Fruit fly (Drosophila melanogaster) whole organism, embryonic: ENCODE measurements around the gene CG3662.
A peak's percentile ranks its signal among the peaks of the same experiment; 100 is the strongest.

Source experiments
- Bteb2 ChIP-seq: fragments of 200-800 bp; sonication (Bioruptor generic); optimal IDR thresholded peaks from 2 replicates; lab custom pipeline; 2016; ENCODE audit warnings: missing biosample characterization, missing genetic modification characterization
- CG10462 ChIP-seq: fragments of 200-800 bp; sonication (Bioruptor generic); optimal IDR thresholded peaks from 2 replicates; lab custom pipeline; 2016; ENCODE audit warnings: missing biosample characterization, missing genetic modification characterization
- CG11695 ChIP-seq: fragments of 200-800 bp; sonication (Bioruptor generic); IDR thresholded peaks from 3 replicates; pipeline ENCODE4 v1.3.6; 2022; ENCODE audit warnings: missing biosample characterization, missing genetic modification characterization
- CG12391 ChIP-seq: fragments of 200-800 bp; sonication (Bioruptor generic); optimal IDR thresholded peaks from 3 replicates; lab custom pipeline; 2018; ENCODE audit warnings: missing biosample characterization, mild to moderate bottlenecking, missing genetic modification characterization, moderate library complexity
- CG12744 ChIP-seq: fragments of 200-800 bp; sonication (Bioruptor generic); optimal IDR thresholded peaks from 2 replicates; lab custom pipeline; 2016; ENCODE audit warnings: missing biosample characterization, missing genetic modification characterization
- CG14050 ChIP-seq: fragments of 200-800 bp; sonication (Bioruptor generic); IDR thresholded peaks from 3 replicates; pipeline ENCODE4 v1.3.6; 2022; ENCODE audit warnings: missing biosample characterization, missing genetic modification characterization
- CG14441 ChIP-seq: fragments of 200-800 bp; sonication (Bioruptor generic); IDR thresholded peaks from 2 replicates; pipeline ENCODE4 v1.3.6; 2022; ENCODE audit warnings: missing biosample characterization, missing genetic modification characterization
- CG1647 ChIP-seq: fragments of 200-800 bp; sonication (Bioruptor generic); optimal IDR thresholded peaks from 3 replicates; lab custom pipeline; 2016; ENCODE audit warnings: missing biosample characterization, missing genetic modification characterization
- CG16779 ChIP-seq: fragments of 200-800 bp; sonication (Bioruptor generic); IDR thresholded peaks from 2 replicates; pipeline ENCODE4 v1.3.6; 2022; ENCODE audit warnings: missing biosample characterization, missing genetic modification characterization
- CG17328 ChIP-seq: fragments of 200-800 bp; sonication (Bioruptor generic); IDR thresholded peaks from 2 replicates; pipeline ENCODE4 v1.3.6; 2022; ENCODE audit warnings: missing biosample characterization, missing genetic modification characterization
- CG18476 ChIP-seq: fragments of 200-800 bp; sonication (Bioruptor generic); optimal IDR thresholded peaks from 2 replicates; lab custom pipeline; 2016; ENCODE audit warnings: missing biosample characterization, mild to moderate bottlenecking, missing genetic modification characterization
- CG2202 ChIP-seq: fragments of 200-800 bp; sonication (Bioruptor generic); optimal IDR thresholded peaks from 2 replicates; lab custom pipeline; 2018; ENCODE audit warnings: missing biosample characterization, mild to moderate bottlenecking, missing genetic modification characterization
- CG3065 ChIP-seq: fragments of 200-800 bp; sonication (Bioruptor generic); optimal IDR thresholded peaks from 2 replicates; lab custom pipeline; 2016; ENCODE audit warnings: missing biosample characterization, missing genetic modification characterization
- CG31365 ChIP-seq: fragments of 200-800 bp; sonication (Bioruptor generic); optimal IDR thresholded peaks from 2 replicates; lab custom pipeline; 2018; ENCODE audit warnings: missing biosample characterization, mild to moderate bottlenecking, missing genetic modification characterization
- CG33557 ChIP-seq: fragments of 200-800 bp; sonication (Bioruptor generic); optimal IDR thresholded peaks from 2 replicates; lab custom pipeline; 2019; ENCODE audit warnings: missing biosample characterization, mild to moderate bottlenecking, missing genetic modification characterization, moderate library complexity
- CG3407 ChIP-seq: fragments of 200-800 bp; sonication (Bioruptor generic); optimal IDR thresholded peaks from 2 replicates; lab custom pipeline; 2018; ENCODE audit warnings: missing biosample characterization, mild to moderate bottlenecking, missing genetic modification characterization
- CG4404 ChIP-seq: fragments of 200-800 bp; sonication (Bioruptor generic); IDR thresholded peaks from 2 replicates; pipeline ENCODE4 v1.3.6; 2022; ENCODE audit warnings: missing biosample characterization, missing genetic modification characterization
- CG6854 ChIP-seq: fragments of 200-800 bp; sonication (Bioruptor generic); optimal IDR thresholded peaks from 3 replicates; lab custom pipeline; 2017; ENCODE audit warnings: missing biosample characterization, mild to moderate bottlenecking, missing genetic modification characterization
- CG8388 ChIP-seq: fragments of 200-800 bp; sonication (Bioruptor generic); optimal IDR thresholded peaks from 2 replicates; lab custom pipeline; 2019; ENCODE audit warnings: missing biosample characterization, mild to moderate bottlenecking, missing genetic modification characterization, moderate library complexity
- CHES-1-like ChIP-seq: fragments of 200-800 bp; sonication (Bioruptor generic); optimal IDR thresholded peaks from 2 replicates; lab custom pipeline; 2016; ENCODE audit warnings: missing biosample characterization, missing genetic modification characterization
- Chrac-16 ChIP-seq: fragments of 200-800 bp; sonication (Bioruptor generic); optimal IDR thresholded peaks from 3 replicates; lab custom pipeline; 2016; ENCODE audit warnings: missing biosample characterization, missing genetic modification characterization
- Deaf1 ChIP-seq: fragments of 200-800 bp; optimal IDR thresholded peaks from 3 replicates; lab custom pipeline; 2019; ENCODE audit warnings: missing biosample characterization, mild to moderate bottlenecking, missing genetic modification characterization, moderate library complexity
- Ets97D ChIP-seq: fragments of 200-800 bp; sonication (Bioruptor generic); optimal IDR thresholded peaks from 3 replicates; lab custom pipeline; 2016; ENCODE audit warnings: missing biosample characterization, missing genetic modification characterization
- Fer1 ChIP-seq: fragments of 200-800 bp; sonication (Bioruptor generic); optimal IDR thresholded peaks from 2 replicates; lab custom pipeline; 2017; ENCODE audit warnings: missing biosample characterization, mild to moderate bottlenecking, missing genetic modification characterization
- HmgD ChIP-seq: fragments of 200-800 bp; sonication (Bioruptor generic); optimal IDR thresholded peaks from 3 replicates; lab custom pipeline; 2016; ENCODE audit warnings: missing biosample characterization, missing genetic modification characterization
- Hr39 ChIP-seq: fragments of >200 bp; optimal IDR thresholded peaks from 2 replicates; lab custom pipeline; 2017
- Hsf ChIP-seq: fragments of 200-800 bp; sonication (Bioruptor generic); optimal IDR thresholded peaks from 3 replicates; lab custom pipeline; 2016; ENCODE audit warnings: missing biosample characterization, missing genetic modification characterization
- Lpt ChIP-seq: fragments of >200 bp; optimal IDR thresholded peaks from 2 replicates; lab custom pipeline; 2018; ENCODE audit warnings: missing biosample characterization, missing genetic modification characterization
- Mes4 ChIP-seq: fragments of 200-800 bp; sonication (Bioruptor generic); optimal IDR thresholded peaks from 2 replicates; lab custom pipeline; 2016; ENCODE audit warnings: missing biosample characterization, missing genetic modification characterization
- NK7.1 ChIP-seq: fragments of 200-800 bp; sonication (Bioruptor generic); optimal IDR thresholded peaks from 3 replicates; lab custom pipeline; 2016; ENCODE audit warnings: missing biosample characterization, missing genetic modification characterization
- PHDP ChIP-seq: fragments of 200-800 bp; sonication (Bioruptor generic); optimal IDR thresholded peaks from 3 replicates; lab custom pipeline; 2018; ENCODE audit warnings: missing biosample characterization, mild to moderate bottlenecking, missing genetic modification characterization, moderate library complexity
- Ravus ChIP-seq: fragments of 200-800 bp; sonication (Bioruptor generic); IDR thresholded peaks from 2 replicates; pipeline ENCODE4 v1.3.6; 2022; ENCODE audit warnings: missing biosample characterization, missing genetic modification characterization
- ara ChIP-seq: fragments of 200-800 bp; sonication (Bioruptor generic); IDR thresholded peaks from 2 replicates; pipeline ENCODE4 v1.3.6; 2022; ENCODE audit warnings: missing biosample characterization, missing genetic modification characterization
- ase ChIP-seq: fragments of 200-800 bp; sonication (Bioruptor generic); IDR thresholded peaks from 3 replicates; pipeline ENCODE4 v1.3.6; 2022; ENCODE audit warnings: missing biosample characterization, missing genetic modification characterization
- br ChIP-seq: fragments of >200 bp; optimal IDR thresholded peaks from 2 replicates; lab custom pipeline; 2017
- caup ChIP-seq: fragments of 200-800 bp; sonication (Bioruptor generic); optimal IDR thresholded peaks from 3 replicates; lab custom pipeline; 2017; ENCODE audit warnings: missing biosample characterization, mild to moderate bottlenecking, missing genetic modification characterization, moderate library complexity; ENCODE audit not compliant: severe bottlenecking
- danr ChIP-seq: fragments of 200-800 bp; sonication (Bioruptor generic); IDR thresholded peaks from 2 replicates; pipeline ENCODE4 v1.3.6; 2022; ENCODE audit warnings: missing biosample characterization, missing genetic modification characterization
- dpn ChIP-seq, 2 experiments: fragments of 200-800 bp; sonication (Bioruptor generic); optimal IDR thresholded peaks; 3 replicates each; lab custom pipeline; 2016; ENCODE audit warnings: missing biosample characterization in 2 of 2, missing genetic modification characterization in 2 of 2
- gem ChIP-seq: fragments of 200-800 bp; sonication (Bioruptor generic); optimal IDR thresholded peaks from 2 replicates; lab custom pipeline; 2019; ENCODE audit warnings: missing biosample characterization, mild to moderate bottlenecking, missing genetic modification characterization, moderate library complexity
- lov ChIP-seq, 2 experiments: fragments of 200-800 bp in 1 of 2; fragments of >200 bp in 1 of 2; sonication (Bioruptor generic) in 1 of 2; IDR thresholded peaks in 1 of 2; optimal IDR thresholded peaks in 1 of 2; 2 replicates in 1 of 2; 3 replicates in 1 of 2; pipeline versions ENCODE4 v1.3.6 to Lab custom; 2017 to 2022; ENCODE audit warnings: missing biosample characterization in 1 of 2, missing genetic modification characterization in 1 of 2
- maf-S ChIP-seq: fragments of 200-800 bp; sonication (Bioruptor generic); optimal IDR thresholded peaks from 2 replicates; lab custom pipeline; 2016; ENCODE audit warnings: missing biosample characterization, missing genetic modification characterization
- nerfin-2 ChIP-seq: fragments of 200-800 bp; sonication (Bioruptor generic); IDR thresholded peaks from 2 replicates; pipeline ENCODE4 v1.3.6; 2022; ENCODE audit warnings: missing biosample characterization, missing genetic modification characterization; ENCODE audit not compliant: partially characterized antibody
- nmo ChIP-seq: fragments of 200-800 bp; sonication (Bioruptor generic); optimal IDR thresholded peaks from 2 replicates; lab custom pipeline; 2018; ENCODE audit warnings: missing biosample characterization, mild to moderate bottlenecking, missing genetic modification characterization, moderate library complexity
- psq ChIP-seq: fragments of 200-800 bp; sonication (Bioruptor generic); optimal IDR thresholded peaks from 2 replicates; lab custom pipeline; 2017; ENCODE audit warnings: missing biosample characterization, missing genetic modification characterization
- scrt ChIP-seq: fragments of 200-800 bp; sonication (Bioruptor generic); optimal IDR thresholded peaks from 2 replicates; lab custom pipeline; 2018; ENCODE audit warnings: missing biosample characterization, mild to moderate bottlenecking, missing genetic modification characterization, moderate library complexity
- sna ChIP-seq: fragments of 200-800 bp; sonication (Bioruptor generic); IDR thresholded peaks from 2 replicates; pipeline ENCODE4 v1.3.6; 2022; ENCODE audit warnings: missing biosample characterization, missing genetic modification characterization; ENCODE audit not compliant: partially characterized antibody
- stwl ChIP-seq: fragments of 200-800 bp; sonication (Bioruptor generic); optimal IDR thresholded peaks from 3 replicates; lab custom pipeline; 2018; ENCODE audit warnings: missing biosample characterization, mild to moderate bottlenecking, missing genetic modification characterization, moderate library complexity
- tio ChIP-seq: fragments of 200-800 bp; sonication (Bioruptor generic); optimal IDR thresholded peaks from 2 replicates; lab custom pipeline; 2017; ENCODE audit warnings: missing biosample characterization, missing genetic modification characterization, inconsistent platforms
- trh ChIP-seq: fragments of 200-800 bp; sonication (Bioruptor generic); optimal IDR thresholded peaks from 2 replicates; lab custom pipeline; 2016; ENCODE audit warnings: missing biosample characterization, missing genetic modification characterization
- zen ChIP-seq: fragments of 200-800 bp; sonication (Bioruptor generic); optimal IDR thresholded peaks from 3 replicates; lab custom pipeline; 2018; ENCODE audit warnings: missing biosample characterization, mild to moderate bottlenecking, missing genetic modification characterization, moderate library complexity

Gene CG3662

dm6 chr2L:866950-867744 is 46.1 kb downstream of the CG3662 start (continued):
- TF ChIP-seq CG14441 (GFP tag; lab: Robert Waterston, UW) (peak; percentile 97), tio (peak; percentile 89), nerfin-2 (GFP tag; lab: Robert Waterston, UW) (no peak), CG11695 (GFP tag; lab: Robert Waterston, UW) (peak; percentile 92), CG33557 (GFP tag; lab: Kevin White, UChicago) (peak; percentile 89), CG8388 (peak; percentile 88), CG16779 (GFP tag; lab: Robert Waterston, UW) (peak; percentile 87), CG1647 (peak; percentile 85), HmgD (GFP tag; lab: Kevin White, UChicago) (no peak), stwl (tag; lab: Kevin White, UChicago) (no peak), CG17328 (GFP tag; lab: Robert Waterston, UW) (peak; percentile 95), Bteb2 (GFP tag; lab: Kevin White, UChicago) (peak; percentile 88), Mes4 (GFP tag; lab: Kevin White, UChicago) (peak; percentile 83), CG12744 (GFP tag; lab: Kevin White, UChicago) (peak; percentile 85), scrt (GFP tag; lab: Kevin White, UChicago) (peak; percentile 89), psq (GFP tag; lab: Kevin White, UChicago) (peak; percentile 61), CG12391 (tag; lab: Kevin White, UChicago) (peak; percentile 93), Ravus (GFP tag; lab: Robert Waterston, UW) (peak; percentile 89), CG18476 (peak; percentile 83), ase (GFP tag; lab: Robert Waterston, UW) (peak; percentile 94), CG2202 (peak; percentile 79), CG3065 (GFP tag; lab: Kevin White, UChicago) (peak; percentile 62), CG3407 (GFP tag; lab: Kevin White, UChicago) (peak; percentile 81), NK7.1 (peak; percentile 83), CG14050 (peak; percentile 94), PHDP (tag; lab: Kevin White, UChicago) (peak; percentile 94), nmo (GFP tag; lab: Kevin White, UChicago) (peak; percentile 91), Lpt (GFP tag; lab: Kevin White, UChicago) (no peak), CG10462 (GFP tag; lab: Kevin White, UChicago) (peak; percentile 84), Ets97D (GFP tag; lab: Kevin White, UChicago) (peak; percentile 69), ara (GFP tag; lab: Robert Waterston, UW) (peak; percentile 95), gem (tag; lab: Kevin White, UChicago) (peak; percentile 95), CG6854 (peak; percentile 78), lov (optimal IDR thresholded peaks at IDR 0.05; lab: Kevin White, UChicago) (no peak), lov (GFP tag; IDR thresholded peaks at IDR 0.05; lab: Robert Waterston, UW) (peak; percentile 95), danr (GFP tag; lab: Robert Waterston, UW) (peak; percentile 84), Hr39 (lab: Kevin White, UChicago) (no peak), zen (tag; lab: Kevin White, UChicago) (peak; percentile 89), Chrac-16 (GFP tag; lab: Kevin White, UChicago) (peak; percentile 94), Fer1 (GFP tag; lab: Kevin White, UChicago) (peak; percentile 92), Hsf (peak; percentile 92), Deaf1 (tag; lab: Kevin White, UChicago) (peak; percentile 57), sna (GFP tag; lab: Robert Waterston, UW) (no peak), CG31365 (tag; lab: Kevin White, UChicago) (peak; percentile 81), br (lab: Kevin White, UChicago) (no peak), CG4404 (GFP tag; lab: Robert Waterston, UW) (peak; percentile 93), CHES-1-like (peak; percentile 84), trh (GFP tag; lab: Kevin White, UChicago) (peak; percentile 69), maf-S (GFP tag; lab: Kevin White, UChicago) (peak; percentile 87), dpn (GFP tag; optimal IDR thresholded peaks at IDR 0.05; lab: Kevin White, UChicago) (peak; percentile 90 to 93), caup (peak; percentile 93)
